Worm (Caenorhabditis elegans) whole organism, L2 larva: ENCODE results near the gene div-1.

ENCODE experiments used
- F13H6.1 ChIP-seq: sonication (generic microtip); optimal IDR thresholded peaks from 2 replicates; lab custom pipeline; 2016; ENCODE audit warnings: missing genetic modification characterization, missing compliant biosample characterization
- ZK546.5 ChIP-seq: sonication (generic microtip); optimal IDR thresholded peaks from 2 replicates; lab custom pipeline; 2017; ENCODE audit warnings: missing biosample characterization, missing genetic modification characterization
- aly-2 ChIP-seq: fragments of 150-350 bp; optimal IDR thresholded peaks from 2 replicates; lab custom pipeline; 2014; ENCODE audit warnings: missing biosample characterization, missing genetic modification characterization
- ama-1 ChIP-seq: fragments of 150-350 bp; optimal IDR thresholded peaks from 2 replicates; lab custom pipeline; 2018; ENCODE audit warnings: inconsistent platforms
- egl-27 ChIP-seq: sonication (generic microtip); optimal IDR thresholded peaks from 3 replicates; lab custom pipeline; 2017; ENCODE audit warnings: missing biosample characterization, missing genetic modification reagents, missing genetic modification characterization
- lin-39 ChIP-seq: fragments of 150-350 bp; optimal IDR thresholded peaks from 2 replicates; lab custom pipeline; 2014; ENCODE audit warnings: missing biosample characterization, missing genetic modification reagents, missing genetic modification characterization
- mdl-1 ChIP-seq, 2 experiments: fragments of 150-350 bp in 1 of 2; sonication (generic microtip) in 1 of 2; optimal IDR thresholded peaks; 2 replicates each; lab custom pipeline; 2017; ENCODE audit warnings: missing biosample characterization in 2 of 2, missing genetic modification characterization in 2 of 2
- nhr-10 ChIP-seq: sonication (generic microtip); optimal IDR thresholded peaks from 2 replicates; lab custom pipeline; 2017; ENCODE audit warnings: missing biosample characterization, missing genetic modification characterization
- nhr-11 ChIP-seq: fragments of 150-350 bp; optimal IDR thresholded peaks from 2 replicates; lab custom pipeline; 2014; ENCODE audit warnings: missing biosample characterization, missing genetic modification characterization
- unc-39 ChIP-seq: fragments of 150-350 bp; optimal IDR thresholded peaks from 2 replicates; lab custom pipeline; 2014; ENCODE audit warnings: missing biosample characterization, missing genetic modification characterization

DNA sequence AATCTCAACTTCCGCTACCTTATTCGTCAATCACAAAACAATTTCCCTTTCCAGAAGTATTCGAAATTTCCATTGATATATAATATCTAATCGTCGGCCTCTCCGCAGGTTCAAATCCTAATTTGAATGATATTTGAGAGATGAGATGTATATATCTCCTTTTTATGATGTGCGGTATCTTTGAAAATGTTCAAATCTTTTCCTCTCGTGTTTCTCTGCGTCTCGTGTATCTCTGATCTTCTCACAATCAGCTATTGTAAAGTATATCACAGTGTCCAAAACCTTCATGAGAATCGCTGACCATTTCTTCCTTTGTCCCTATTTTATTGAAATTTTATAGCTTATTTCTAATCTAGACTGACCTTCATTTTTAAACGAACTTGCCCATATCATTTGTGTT is 41.4 kb upstream of the div-1 start:
- no peak for TF ChIP-seq lin-39
- no peak for TF ChIP-seq egl-27 (tag; lab: Kevin White, UChicago)
- TF ChIP-seq mdl-1 (tag; optimal IDR thresholded peaks at IDR 0.05; lab: Kevin White, UChicago), result no peak
- no peak for TF ChIP-seq nhr-11
- TF ChIP-seq ama-1, result no peak
- TF ChIP-seq aly-2 (tag; lab: Kevin White, UChicago), result no peak
- TF ChIP-seq nhr-10, result no peak
- TF ChIP-seq F13H6.1 (tag; lab: Kevin White, UChicago), result no peak
- no peak for TF ChIP-seq ZK546.5 (tag; lab: Kevin White, UChicago)
- no peak for TF ChIP-seq unc-39 (tag; lab: Kevin White, UChicago)
